Worm (Caenorhabditis elegans) whole organism, late embryonic: Measurements from ENCODE around the gene Y39B6A.1.

Experiments used
- C38D4.7 ChIP-seq: fragments of 200-800 bp; sonication (Bioruptor generic); optimal IDR thresholded peaks from 2 replicates; lab custom pipeline; 2018; ENCODE audit warnings: mild to moderate bottlenecking, missing genetic modification characterization, moderate library complexity, missing compliant biosample characterization
- Y22D7AL.16 ChIP-seq: sonication (generic microtip); optimal IDR thresholded peaks from 2 replicates; lab custom pipeline; 2016; ENCODE audit warnings: missing genetic modification characterization, missing compliant biosample characterization
- ahr-1 ChIP-seq: sonication (generic microtip); optimal IDR thresholded peaks from 2 replicates; lab custom pipeline; 2016; ENCODE audit warnings: missing genetic modification characterization, missing compliant biosample characterization
- ceh-14 ChIP-seq: sonication (generic microtip); optimal IDR thresholded peaks from 2 replicates; lab custom pipeline; 2016; ENCODE audit warnings: missing genotype, missing genetic modification characterization, missing compliant biosample characterization
- ceh-18 ChIP-seq: sonication (generic microtip); optimal IDR thresholded peaks from 2 replicates; lab custom pipeline; 2016; ENCODE audit warnings: missing genetic modification characterization, missing compliant biosample characterization
- ceh-2 ChIP-seq: sonication (generic microtip); optimal IDR thresholded peaks from 2 replicates; lab custom pipeline; 2016; ENCODE audit warnings: missing genotype, missing genetic modification characterization, missing compliant biosample characterization
- ceh-30 ChIP-seq: fragments of 150-350 bp; optimal IDR thresholded peaks from 2 replicates; lab custom pipeline; 2014; ENCODE audit warnings: missing biosample characterization, missing genetic modification characterization
- ceh-34 ChIP-seq: sonication (generic microtip); optimal IDR thresholded peaks from 2 replicates; lab custom pipeline; 2016; ENCODE audit warnings: mild to moderate bottlenecking, missing genetic modification characterization, missing compliant biosample characterization
- ceh-48 ChIP-seq: sonication (generic microtip); optimal IDR thresholded peaks from 2 replicates; lab custom pipeline; 2016; ENCODE audit warnings: missing genetic modification characterization, inconsistent platforms, missing compliant biosample characterization
- ceh-9 ChIP-seq: sonication (generic microtip); optimal IDR thresholded peaks from 2 replicates; lab custom pipeline; 2016; ENCODE audit warnings: mild to moderate bottlenecking, missing genetic modification characterization, inconsistent platforms, missing compliant biosample characterization
- che-1 ChIP-seq: sonication (generic microtip); optimal IDR thresholded peaks from 2 replicates; lab custom pipeline; 2016; ENCODE audit warnings: mild to moderate bottlenecking, missing genetic modification characterization, missing compliant biosample characterization
- elt-2 ChIP-seq: sonication (generic microtip); optimal IDR thresholded peaks from 2 replicates; lab custom pipeline; 2016; ENCODE audit warnings: missing genetic modification reagents, missing genetic modification characterization, missing compliant biosample characterization
- elt-4 ChIP-seq: sonication (generic microtip); optimal IDR thresholded peaks from 2 replicates; lab custom pipeline; 2016; ENCODE audit warnings: missing genetic modification characterization, missing compliant biosample characterization
- ets-4 ChIP-seq: sonication (generic microtip); optimal IDR thresholded peaks from 2 replicates; lab custom pipeline; 2016; ENCODE audit warnings: missing genetic modification characterization, missing compliant biosample characterization
- fkh-6 ChIP-seq: sonication (generic microtip); optimal IDR thresholded peaks from 2 replicates; lab custom pipeline; 2016; ENCODE audit warnings: missing genetic modification characterization, missing compliant biosample characterization
- hlh-13 ChIP-seq: fragments of 200-800 bp; sonication (Bioruptor generic); optimal IDR thresholded peaks from 2 replicates; lab custom pipeline; 2018; ENCODE audit warnings: mild to moderate bottlenecking, missing genetic modification characterization, missing compliant biosample characterization
- hlh-15 ChIP-seq: sonication (generic microtip); optimal IDR thresholded peaks from 2 replicates; lab custom pipeline; 2016; ENCODE audit warnings: missing genetic modification characterization, missing compliant biosample characterization
- hlh-8 ChIP-seq: sonication (generic microtip); optimal IDR thresholded peaks from 2 replicates; lab custom pipeline; 2016; ENCODE audit warnings: missing genotype, missing genetic modification characterization, missing compliant biosample characterization
- lim-6 ChIP-seq: sonication (generic microtip); optimal IDR thresholded peaks from 2 replicates; lab custom pipeline; 2016; ENCODE audit warnings: missing genetic modification characterization, missing compliant biosample characterization
- mec-3 ChIP-seq: sonication (generic microtip); optimal IDR thresholded peaks from 2 replicates; lab custom pipeline; 2016; ENCODE audit warnings: borderline replicate concordance, missing genetic modification characterization, missing compliant biosample characterization
- nfya-1 ChIP-seq: sonication (generic microtip); optimal IDR thresholded peaks from 2 replicates; lab custom pipeline; 2017; ENCODE audit warnings: missing genetic modification characterization, mild to moderate bottlenecking, missing compliant biosample characterization, antibody characterized with exemption, moderate library complexity
- nhr-11 ChIP-seq: fragments of 150-350 bp; optimal IDR thresholded peaks from 2 replicates; lab custom pipeline; 2014; ENCODE audit warnings: missing biosample characterization, missing genetic modification characterization
- npax-4 ChIP-seq: sonication (generic microtip); optimal IDR thresholded peaks from 2 replicates; lab custom pipeline; 2016; ENCODE audit warnings: missing genetic modification characterization, missing compliant biosample characterization
- odd-2 ChIP-seq: sonication (generic microtip); optimal IDR thresholded peaks from 2 replicates; lab custom pipeline; 2017; ENCODE audit warnings: antibody characterized with exemption, mild to moderate bottlenecking, missing genetic modification characterization, missing compliant biosample characterization
- pat-9 ChIP-seq: fragments of 200-800 bp; sonication (Bioruptor generic); optimal IDR thresholded peaks from 2 replicates; lab custom pipeline; 2018; ENCODE audit warnings: mild to moderate bottlenecking, missing genetic modification characterization, moderate library complexity, missing compliant biosample characterization
- pax-1 ChIP-seq: fragments of 150-350 bp; optimal IDR thresholded peaks from 2 replicates; lab custom pipeline; 2014; ENCODE audit warnings: missing biosample characterization, missing genetic modification characterization
- pqm-1 ChIP-seq: sonication (generic microtip); optimal IDR thresholded peaks from 2 replicates; lab custom pipeline; 2016; ENCODE audit warnings: missing genetic modification characterization, missing compliant biosample characterization
- pros-1 ChIP-seq: fragments of 150-350 bp; optimal IDR thresholded peaks from 2 replicates; lab custom pipeline; 2014; ENCODE audit warnings: missing biosample characterization, missing genetic modification reagents, missing genetic modification characterization
- ref-2 ChIP-seq: sonication (generic microtip); optimal IDR thresholded peaks from 2 replicates; lab custom pipeline; 2016; ENCODE audit warnings: missing genetic modification characterization, missing compliant biosample characterization
- sox-2 ChIP-seq: fragments of 200-800 bp; sonication (Bioruptor generic); IDR thresholded peaks from 2 replicates; pipeline ENCODE4 v1.3.6; 2022; ENCODE audit warnings: missing genetic modification reagents, missing genetic modification characterization, missing compliant biosample characterization
- sox-4 ChIP-seq: sonication (generic microtip); optimal IDR thresholded peaks from 2 replicates; lab custom pipeline; 2017; ENCODE audit warnings: mild to moderate bottlenecking, missing genetic modification characterization, inconsistent platforms, missing compliant biosample characterization
- tbx-7 ChIP-seq: sonication (generic microtip); optimal IDR thresholded peaks from 2 replicates; lab custom pipeline; 2016; ENCODE audit warnings: missing genotype, missing genetic modification characterization, missing compliant biosample characterization
- unc-3 ChIP-seq, 2 experiments: fragments of 200-800 bp in 1 of 2; sonication (Bioruptor generic) in 1 of 2; sonication (generic microtip) in 1 of 2; conservative IDR thresholded peaks in 1 of 2; optimal IDR thresholded peaks in 1 of 2; 2 replicates each; pipeline versions ENCODE4 v1.3.6 to Lab custom; 2016 to 2022; ENCODE audit warnings: missing compliant biosample characterization in 2 of 2, missing genetic modification characterization in 2 of 2, missing genetic modification reagents in 1 of 2
- unc-42 ChIP-seq: sonication (generic microtip); optimal IDR thresholded peaks from 2 replicates; lab custom pipeline; 2016; ENCODE audit warnings: missing genotype, missing genetic modification characterization, missing compliant biosample characterization
- unc-55 ChIP-seq: sonication (generic microtip); optimal IDR thresholded peaks from 2 replicates; lab custom pipeline; 2017; ENCODE audit warnings: missing biosample characterization, missing genetic modification reagents, missing genetic modification characterization
- unc-86 ChIP-seq: sonication (generic microtip); optimal IDR thresholded peaks from 2 replicates; lab custom pipeline; 2016; ENCODE audit warnings: missing genetic modification characterization, missing compliant biosample characterization
- zip-5 ChIP-seq: sonication (generic microtip); optimal IDR thresholded peaks from 2 replicates; lab custom pipeline; 2016; ENCODE audit warnings: missing genetic modification characterization, missing compliant biosample characterization
- ztf-16 ChIP-seq: sonication (generic microtip); optimal IDR thresholded peaks from 2 replicates; lab custom pipeline; 2017; ENCODE audit warnings: missing genetic modification characterization, missing compliant biosample characterization

Y39B6A.1 gene

DNA sequence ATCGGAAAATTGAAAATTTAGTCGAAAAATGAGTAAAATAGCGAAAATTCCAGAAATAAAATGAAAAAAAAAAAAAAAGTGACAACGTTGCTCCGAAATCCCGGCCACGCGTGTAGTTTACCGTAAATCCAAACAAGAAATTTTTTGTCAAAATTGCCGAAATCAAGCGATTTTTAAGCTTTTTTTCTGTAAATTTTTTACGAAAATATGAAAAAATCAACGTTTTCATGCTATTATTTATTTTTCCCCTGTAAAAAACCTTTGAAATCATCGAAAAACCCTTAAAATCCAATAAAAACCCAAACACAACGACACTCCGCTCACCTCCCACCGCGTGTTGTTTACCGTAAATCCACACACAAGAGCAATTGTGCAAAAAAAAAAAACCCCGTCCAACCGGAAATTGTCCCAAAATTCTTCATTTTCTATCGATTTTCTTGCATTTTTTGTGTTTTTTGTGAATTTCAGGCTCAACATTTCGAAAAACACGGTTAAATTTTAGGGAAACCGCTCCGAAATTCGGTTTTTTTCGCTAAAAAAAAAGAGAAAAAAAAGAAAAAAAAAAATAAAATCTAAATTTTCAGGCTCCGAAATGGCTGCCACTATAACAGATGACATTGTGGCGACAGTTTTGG is 13.3 kb downstream of the Y39B6A.1 start, which contains the start of the genes Y39B6A.3 and pph-5:
Gene Y39B6A.3, minus strand, starts transcription at position 51 of the 635 bp plus-strand sequence.
Gene pph-5, plus strand, starts transcription at position 585 of the 635 bp plus-strand sequence.
- peak; percentile 36 for TF ChIP-seq unc-42
- peak; percentile 3 for TF ChIP-seq nfya-1
- no peak for TF ChIP-seq che-1
- no peak for TF ChIP-seq pqm-1 (tag; lab: Kevin White, UChicago)
- TF ChIP-seq pros-1 (tag; lab: Kevin White, UChicago) = no peak

ce11 chrV:19181684-19182083 is 21.7 kb downstream of the Y39B6A.1 start:
- TF ChIP-seq pros-1 (tag; lab: Kevin White, UChicago) = no peak
- TF ChIP-seq unc-55 (GFP tag; lab: Kevin White, UChicago) = peak; percentile 84
- TF ChIP-seq, all 69 proteins: peak for 1

DNA sequence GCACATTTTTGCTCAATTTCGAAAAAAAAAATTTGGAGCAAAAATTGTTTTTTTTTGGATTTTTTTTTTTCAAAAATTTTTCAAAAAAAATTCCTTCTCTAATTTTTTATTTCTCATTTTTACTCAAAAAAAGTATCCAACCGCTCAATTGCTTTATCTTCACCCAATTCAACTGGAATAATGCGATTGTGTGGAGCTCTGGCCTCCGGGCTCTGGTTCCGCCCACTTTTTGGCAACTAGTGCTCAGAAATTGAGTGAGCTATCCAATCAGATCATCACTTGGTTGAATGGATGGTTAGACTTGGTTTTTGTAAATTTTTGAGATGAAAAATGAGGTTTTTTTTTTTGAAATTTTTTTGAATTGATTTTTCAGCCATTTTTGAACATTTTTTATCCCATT is 24.5 kb downstream of the Y39B6A.1 start:
- TF ChIP-seq unc-42 (peak; percentile 57), C38D4.7 (GFP tag; lab: Kevin White, UChicago) (no peak)

ce11 chrV:19177804-19178203 is 25.6 kb downstream of the Y39B6A.1 start:
- TF ChIP-seq ceh-2 (tag; lab: Kevin White, UChicago) (no peak), fkh-6 (tag; lab: Kevin White, UChicago) (no peak), Y22D7AL.16 (tag; lab: Kevin White, UChicago) (no peak)
- TF ChIP-seq, all 69 proteins: peak for 0

ce11 chrV:19177070-19177469 is 26.3 kb downstream of the Y39B6A.1 start:
- TF ChIP-seq unc-42 (peak; percentile 74), ceh-18 (tag; lab: Kevin White, UChicago) (no peak)

DNA sequence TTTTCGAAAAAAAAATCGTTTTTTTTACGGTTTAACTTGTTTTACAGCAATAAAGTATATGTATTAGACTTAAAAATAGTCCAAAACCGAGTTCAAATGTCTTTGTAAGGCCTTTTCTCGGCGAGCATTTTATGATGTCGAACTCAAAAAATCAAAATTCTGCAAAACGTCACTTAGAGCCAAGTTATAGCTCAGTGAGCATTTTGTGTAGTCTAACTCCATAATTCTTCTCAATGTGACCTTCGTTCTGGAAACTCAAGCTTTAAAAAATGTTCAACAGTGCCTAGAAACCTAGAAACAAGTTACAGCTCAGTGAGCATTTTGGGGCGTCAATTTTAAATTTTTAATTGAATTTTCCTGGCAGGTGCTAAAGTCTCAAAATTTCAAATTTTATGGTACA is 27.7 kb downstream of the Y39B6A.1 start:
- TF ChIP-seq hlh-8 (tag; lab: Kevin White, UChicago) (no peak), odd-2 (tag; lab: Kevin White, UChicago) (no peak), ets-4 (tag; lab: Kevin White, UChicago) (no peak), ceh-34 (no peak), sox-4 (tag; lab: Kevin White, UChicago) (no peak), lim-6 (tag; lab: Kevin White, UChicago) (no peak), unc-86 (tag; lab: Kevin White, UChicago) (no peak), zip-5 (no peak), elt-4 (tag; lab: Kevin White, UChicago) (no peak), ceh-9 (tag; lab: Kevin White, UChicago) (no peak), pax-1 (tag; lab: Kevin White, UChicago) (no peak), mec-3 (no peak), ceh-14 (tag; lab: Kevin White, UChicago) (no peak), npax-4 (tag; lab: Kevin White, UChicago) (no peak), ztf-16 (tag; lab: Kevin White, UChicago) (no peak), hlh-15 (tag; lab: Kevin White, UChicago) (no peak), hlh-13 (GFP tag; lab: Kevin White, UChicago) (no peak)

ce11 chrV:19174626-19175025 is 28.8 kb downstream of the Y39B6A.1 start, which contains the start of gene hot-2:
Gene hot-2, plus strand, starts transcription at chrV:19174759.
- TF ChIP-seq ceh-30 (tag; lab: Kevin White, UChicago) (no peak), unc-3 (GFP tag; conservative IDR thresholded peaks at IDR 0.05; lab: Robert Waterston, UW) (no peak), unc-3 (tag; optimal IDR thresholded peaks at IDR 0.05; lab: Kevin White, UChicago) (no peak), ref-2 (no peak), tbx-7 (no peak), sox-2 (GFP tag; lab: Robert Waterston, UW) (no peak), ets-4 (tag; lab: Kevin White, UChicago) (no peak), ceh-48 (tag; lab: Kevin White, UChicago) (no peak), pat-9 (tag; lab: Kevin White, UChicago) (no peak), nhr-11 (tag; lab: Kevin White, UChicago) (no peak), elt-2 (no peak), ahr-1 (no peak)
